Fruit fly (Drosophila melanogaster) whole organism, prepupa: ENCODE measurements around the gene Srp54k.

Source experiments
- Blimp-1 ChIP-seq: fragments of 200-800 bp; sonication (Bioruptor generic); optimal IDR thresholded peaks from 3 replicates; lab custom pipeline; 2017; ENCODE audit warnings: missing biosample characterization, missing genetic modification characterization, mild to moderate bottlenecking, moderate library complexity, missing genetic modification reagents
- CG7368 ChIP-seq: fragments of 200-800 bp; sonication (Bioruptor generic); optimal IDR thresholded peaks from 3 replicates; lab custom pipeline; 2016; ENCODE audit warnings: missing biosample characterization, missing genetic modification characterization
- CG9139 ChIP-seq: fragments of 200-800 bp; sonication (Bioruptor generic); optimal IDR thresholded peaks from 3 replicates; lab custom pipeline; 2017; ENCODE audit warnings: missing biosample characterization, mild to moderate bottlenecking, missing genetic modification characterization
- Sox102F ChIP-seq: fragments of 200-800 bp; sonication (Bioruptor generic); optimal IDR thresholded peaks from 2 replicates; lab custom pipeline; 2016; ENCODE audit warnings: missing biosample characterization, mild to moderate bottlenecking, missing genetic modification characterization
- cyc ChIP-seq: fragments of 200-800 bp; sonication (Bioruptor generic); optimal IDR thresholded peaks from 3 replicates; lab custom pipeline; 2016; ENCODE audit warnings: missing biosample characterization, missing genetic modification characterization
- net ChIP-seq: fragments of 200-800 bp; sonication (Bioruptor generic); optimal IDR thresholded peaks from 3 replicates; lab custom pipeline; 2016; ENCODE audit warnings: missing biosample characterization, missing genetic modification characterization
- svp ChIP-seq: fragments of 200-800 bp; sonication (Bioruptor generic); peaks from one replicate; lab custom pipeline; 2016; ENCODE audit warnings: missing biosample characterization, missing genetic modification characterization
- topi ChIP-seq: fragments of 200-800 bp; sonication (Bioruptor generic); optimal IDR thresholded peaks from 3 replicates; lab custom pipeline; 2016; ENCODE audit warnings: missing biosample characterization, missing genetic modification characterization

dm6 chr3L:5182255-5182993 is 29.9 kb downstream of the Srp54k start:
- TF ChIP-seq Sox102F (GFP tag; lab: Kevin White, UChicago) (peak; percentile 41), CG7368 (GFP tag; lab: Kevin White, UChicago) (peak; percentile 3), net (GFP tag; lab: Kevin White, UChicago) (peak; percentile 10), svp (GFP tag; lab: Kevin White, UChicago) (peak; percentile 69), CG9139 (GFP tag; lab: Kevin White, UChicago) (no peak), cyc (GFP tag; lab: Kevin White, UChicago) (peak; percentile 7), topi (peak; percentile 53), Blimp-1 (no peak)
